Worm (Caenorhabditis elegans) whole organism, late embryonic: ENCODE data around the gene T22B2.5.

Experiments
- C08G9.2 ChIP-seq: sonication (generic microtip); optimal IDR thresholded peaks from 2 replicates; lab custom pipeline; 2016; ENCODE audit warnings: mild to moderate bottlenecking, missing genetic modification characterization, moderate library complexity, missing compliant biosample characterization
- T23F11.4 ChIP-seq: fragments of 200-800 bp; sonication (Bioruptor generic); optimal IDR thresholded peaks from 2 replicates; lab custom pipeline; 2018; ENCODE audit warnings: mild to moderate bottlenecking, missing genetic modification characterization, missing compliant biosample characterization
- Y22D7AL.16 ChIP-seq: sonication (generic microtip); optimal IDR thresholded peaks from 2 replicates; lab custom pipeline; 2016; ENCODE audit warnings: missing genetic modification characterization, missing compliant biosample characterization
- ceh-18 ChIP-seq: sonication (generic microtip); optimal IDR thresholded peaks from 2 replicates; lab custom pipeline; 2016; ENCODE audit warnings: missing genetic modification characterization, missing compliant biosample characterization
- ceh-19 ChIP-seq: fragments of 200-800 bp; sonication (Bioruptor generic); optimal IDR thresholded peaks from 2 replicates; lab custom pipeline; 2018; ENCODE audit warnings: mild to moderate bottlenecking, missing genetic modification characterization, missing compliant biosample characterization
- ceh-31 ChIP-seq: sonication (generic microtip); optimal IDR thresholded peaks from 2 replicates; lab custom pipeline; 2016; ENCODE audit warnings: missing genetic modification characterization, missing compliant biosample characterization
- che-1 ChIP-seq: sonication (generic microtip); optimal IDR thresholded peaks from 2 replicates; lab custom pipeline; 2016; ENCODE audit warnings: mild to moderate bottlenecking, missing genetic modification characterization, missing compliant biosample characterization
- dmd-4 ChIP-seq: sonication (generic microtip); optimal IDR thresholded peaks from 2 replicates; lab custom pipeline; 2016; ENCODE audit warnings: borderline replicate concordance, missing genetic modification characterization, missing compliant biosample characterization
- elt-2 ChIP-seq: sonication (generic microtip); optimal IDR thresholded peaks from 2 replicates; lab custom pipeline; 2016; ENCODE audit warnings: missing genetic modification reagents, missing genetic modification characterization, missing compliant biosample characterization
- elt-4 ChIP-seq: sonication (generic microtip); optimal IDR thresholded peaks from 2 replicates; lab custom pipeline; 2016; ENCODE audit warnings: missing genetic modification characterization, missing compliant biosample characterization
- fax-1 ChIP-seq: sonication (generic microtip); optimal IDR thresholded peaks from 2 replicates; lab custom pipeline; 2016; ENCODE audit warnings: missing genotype, missing genetic modification characterization, missing compliant biosample characterization
- fkh-10 ChIP-seq: fragments of 150-350 bp; optimal IDR thresholded peaks from 2 replicates; lab custom pipeline; 2014; ENCODE audit warnings: missing biosample characterization, missing genetic modification reagents, missing genetic modification characterization
- fkh-6 ChIP-seq: sonication (generic microtip); optimal IDR thresholded peaks from 2 replicates; lab custom pipeline; 2016; ENCODE audit warnings: missing genetic modification characterization, missing compliant biosample characterization
- hlh-30 ChIP-seq: sonication (generic microtip); optimal IDR thresholded peaks from 2 replicates; lab custom pipeline; 2017; ENCODE audit warnings: antibody characterized with exemption, missing genetic modification characterization, missing compliant biosample characterization; ENCODE audit not compliant: insufficient read depth
- hlh-8 ChIP-seq: sonication (generic microtip); optimal IDR thresholded peaks from 2 replicates; lab custom pipeline; 2016; ENCODE audit warnings: missing genotype, missing genetic modification characterization, missing compliant biosample characterization
- lim-6 ChIP-seq: sonication (generic microtip); optimal IDR thresholded peaks from 2 replicates; lab custom pipeline; 2016; ENCODE audit warnings: missing genetic modification characterization, missing compliant biosample characterization
- madf-2 ChIP-seq: sonication (generic microtip); optimal IDR thresholded peaks from 2 replicates; lab custom pipeline; 2017; ENCODE audit warnings: missing genetic modification characterization, missing compliant biosample characterization
- npax-4 ChIP-seq: sonication (generic microtip); optimal IDR thresholded peaks from 2 replicates; lab custom pipeline; 2016; ENCODE audit warnings: missing genetic modification characterization, missing compliant biosample characterization
- odd-2 ChIP-seq: sonication (generic microtip); optimal IDR thresholded peaks from 2 replicates; lab custom pipeline; 2017; ENCODE audit warnings: antibody characterized with exemption, mild to moderate bottlenecking, missing genetic modification characterization, missing compliant biosample characterization
- pat-9 ChIP-seq: fragments of 200-800 bp; sonication (Bioruptor generic); optimal IDR thresholded peaks from 2 replicates; lab custom pipeline; 2018; ENCODE audit warnings: mild to moderate bottlenecking, missing genetic modification characterization, moderate library complexity, missing compliant biosample characterization
- pax-1 ChIP-seq: fragments of 150-350 bp; optimal IDR thresholded peaks from 2 replicates; lab custom pipeline; 2014; ENCODE audit warnings: missing biosample characterization, missing genetic modification characterization
- pqm-1 ChIP-seq: sonication (generic microtip); optimal IDR thresholded peaks from 2 replicates; lab custom pipeline; 2016; ENCODE audit warnings: missing genetic modification characterization, missing compliant biosample characterization
- rnt-1 ChIP-seq: sonication (generic microtip); optimal IDR thresholded peaks from 2 replicates; lab custom pipeline; 2016; ENCODE audit warnings: missing genetic modification characterization, missing compliant biosample characterization
- sox-4 ChIP-seq: sonication (generic microtip); optimal IDR thresholded peaks from 2 replicates; lab custom pipeline; 2017; ENCODE audit warnings: mild to moderate bottlenecking, missing genetic modification characterization, inconsistent platforms, missing compliant biosample characterization
- ttx-3 ChIP-seq: sonication (generic microtip); optimal IDR thresholded peaks from 2 replicates; lab custom pipeline; 2016; ENCODE audit warnings: missing genetic modification reagents, missing genetic modification characterization, missing compliant biosample characterization
- unc-3 ChIP-seq, 2 experiments: fragments of 200-800 bp in 1 of 2; sonication (Bioruptor generic) in 1 of 2; sonication (generic microtip) in 1 of 2; conservative IDR thresholded peaks in 1 of 2; optimal IDR thresholded peaks in 1 of 2; 2 replicates each; pipeline versions ENCODE4 v1.3.6 to Lab custom; 2016 to 2022; ENCODE audit warnings: missing compliant biosample characterization in 2 of 2, missing genetic modification characterization in 2 of 2, missing genetic modification reagents in 1 of 2
- unc-42 ChIP-seq: sonication (generic microtip); optimal IDR thresholded peaks from 2 replicates; lab custom pipeline; 2016; ENCODE audit warnings: missing genotype, missing genetic modification characterization, missing compliant biosample characterization
- unc-55 ChIP-seq: sonication (generic microtip); optimal IDR thresholded peaks from 2 replicates; lab custom pipeline; 2017; ENCODE audit warnings: missing biosample characterization, missing genetic modification reagents, missing genetic modification characterization
- ztf-16 ChIP-seq: sonication (generic microtip); optimal IDR thresholded peaks from 2 replicates; lab custom pipeline; 2017; ENCODE audit warnings: missing genetic modification characterization, missing compliant biosample characterization

Gene T22B2.5

ce11 chrX:3914273-3914672, 3.1 kb upstream of the T22B2.5 start (continued):
- peak; percentile 58 for TF ChIP-seq che-1 (tag; lab: Kevin White, UChicago)
- TF ChIP-seq lim-6 = no peak
- no peak for TF ChIP-seq hlh-30 (tag; lab: Kevin White, UChicago)
- peak; percentile 41 for TF ChIP-seq elt-2
- peak; percentile 53 for TF ChIP-seq ttx-3
- TF ChIP-seq madf-2 (tag; lab: Kevin White, UChicago) = peak; percentile 43
- no peak for TF ChIP-seq ztf-16 (tag; lab: Kevin White, UChicago)
- no peak for TF ChIP-seq unc-3 (GFP tag; conservative IDR thresholded peaks at IDR 0.05; lab: Robert Waterston, UW)
- TF ChIP-seq unc-3 (tag; optimal IDR thresholded peaks at IDR 0.05; lab: Kevin White, UChicago) = no peak
- TF ChIP-seq npax-4 (tag; lab: Kevin White, UChicago) = no peak
- TF ChIP-seq hlh-8 (tag; lab: Kevin White, UChicago) = peak; percentile 14
- no peak for TF ChIP-seq ceh-19 (GFP tag; lab: Kevin White, UChicago)
- no peak for TF ChIP-seq T23F11.4
- TF ChIP-seq rnt-1 (tag; lab: Kevin White, UChicago) = peak; percentile 38
- TF ChIP-seq pat-9 (tag; lab: Kevin White, UChicago) = peak; percentile 53

DNA sequence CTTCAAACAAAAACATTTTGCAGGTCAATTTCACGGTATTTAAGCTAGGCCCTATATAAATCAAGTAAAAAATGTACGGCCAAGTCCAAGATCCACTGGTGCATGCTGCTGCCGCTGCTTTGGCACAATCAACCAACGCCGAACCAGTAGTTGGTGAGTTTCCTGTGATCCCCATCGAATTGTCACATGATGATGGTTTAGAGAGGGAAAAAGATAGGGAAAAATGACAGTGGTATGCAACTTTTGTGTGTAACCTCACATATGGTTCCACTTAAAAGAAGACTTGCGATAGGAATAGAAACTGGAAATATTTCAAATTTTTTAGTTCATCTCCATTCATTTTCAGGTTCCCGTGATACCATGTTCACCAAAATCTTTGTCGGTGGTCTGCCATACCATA, 6.6 kb downstream of the T22B2.5 start, which contains the start of gene sup-12:
Gene sup-12 (plus strand): TSS at position 17 of the 400 bp plus-strand sequence.
- TF ChIP-seq hlh-30 (tag; lab: Kevin White, UChicago) = peak; percentile 10
- TF ChIP-seq unc-55 = no peak
- TF ChIP-seq lim-6 = no peak

DNA sequence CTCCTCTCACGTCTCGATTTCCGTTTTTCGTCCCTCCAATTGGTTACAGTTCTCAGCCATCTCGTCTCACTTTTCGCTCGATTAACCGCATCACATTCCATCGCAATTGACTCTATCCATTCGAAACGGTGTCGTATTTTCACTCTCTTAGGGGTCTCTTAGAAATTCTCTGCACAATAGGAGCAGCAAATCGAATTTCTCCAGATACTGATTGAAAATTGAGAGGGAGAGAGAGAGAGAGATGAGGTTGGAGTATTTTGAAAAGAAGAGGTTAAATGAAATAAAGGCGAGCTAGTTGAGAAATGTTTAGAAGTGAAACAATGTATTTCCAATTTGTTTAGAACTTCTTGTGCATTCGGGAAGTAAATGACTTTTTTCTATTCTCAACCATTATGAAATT, 9.8 kb downstream of the T22B2.5 start:
- TF ChIP-seq pax-1 (tag; lab: Kevin White, UChicago) (no peak), fkh-10 (GFP tag; lab: Kevin White, UChicago) (no peak), Y22D7AL.16 (no peak), odd-2 (no peak), unc-55 (no peak), elt-2 (no peak), unc-42 (tag; lab: Kevin White, UChicago) (peak; percentile 93)

ce11 chrX:3900715-3901114, 10.5 kb downstream of the T22B2.5 start:
- TF ChIP-seq C08G9.2 (tag; lab: Kevin White, UChicago) = no peak
- peak; percentile 40 for TF ChIP-seq pat-9 (tag; lab: Kevin White, UChicago)
- peak; percentile 8 for TF ChIP-seq unc-55
- TF ChIP-seq ceh-18 (tag; lab: Kevin White, UChicago) = peak; percentile 24
- TF ChIP-seq rnt-1 (tag; lab: Kevin White, UChicago) = peak; percentile 37

ce11 chrX:3898255-3899177, 12.7 kb downstream of the T22B2.5 start:
- TF ChIP-seq fax-1 (tag; lab: Kevin White, UChicago) (no peak), ztf-16 (tag; lab: Kevin White, UChicago) (no peak), unc-42 (tag; lab: Kevin White, UChicago) (no peak), unc-55 (peak; percentile 11), sox-4 (tag; lab: Kevin White, UChicago) (no peak), hlh-30 (tag; lab: Kevin White, UChicago) (no peak), fkh-6 (tag; lab: Kevin White, UChicago) (no peak), dmd-4 (tag; lab: Kevin White, UChicago) (no peak), pqm-1 (no peak), elt-4 (tag; lab: Kevin White, UChicago) (no peak), ceh-31 (tag; lab: Kevin White, UChicago) (peak; percentile 38)
- TF ChIP-seq, all 69 proteins: peak for 2
